Fruit fly (Drosophila melanogaster): ENCODE measurements around the gene SelR.

The SelR gene

dm6 chr3R:10862773-10863445, 5.5 kb downstream of the SelR start, which contains the start of gene CG6574 (continued):
- TF ChIP-seq CG12769 (tag; optimal IDR thresholded peaks at IDR 0.05), result peak; percentile 40
- TF ChIP-seq Ssrp (tag; optimal IDR thresholded peaks at IDR 0.05), result no peak
- no peak for TF ChIP-seq CkIIα-i1 (GFP tag; IDR thresholded peaks at IDR 0.05)
- peak; percentile 43 for TF ChIP-seq Hmr (GFP tag; optimal IDR thresholded peaks at IDR 0.05)
- no peak for TF ChIP-seq sisA (GFP tag; IDR thresholded peaks at IDR 0.05)
- TF ChIP-seq Atf-2 (GFP tag; optimal IDR thresholded peaks at IDR 0.05), result no peak
- TF ChIP-seq ci (GFP tag; IDR thresholded peaks at IDR 0.05), result peak; percentile 40; the same call in 1 of the 3 replicates
- TF ChIP-seq crc (GFP tag; optimal IDR thresholded peaks at IDR 0.05), result no peak
- peak; percentile 38 for TF ChIP-seq pzg (GFP tag; optimal IDR thresholded peaks at IDR 0.05)
- TF ChIP-seq CG4820 (GFP tag; optimal IDR thresholded peaks at IDR 0.05), result no peak
- no peak for TF ChIP-seq pan (optimal IDR thresholded peaks at IDR 0.05)
- TF ChIP-seq pan (GFP tag; optimal IDR thresholded peaks at IDR 0.05 in 1 of 2, IDR thresholded peaks at IDR 0.05 in 1 of 2), result no peak
- TF ChIP-seq fd64A (GFP tag; optimal IDR thresholded peaks at IDR 0.05), result no peak
- TF ChIP-seq CG31224 (GFP tag; IDR thresholded peaks at IDR 0.05), result no peak
- TF ChIP-seq zfh2 (GFP tag; optimal IDR thresholded peaks at IDR 0.05), result no peak
- TF ChIP-seq CG12071 (GFP tag; optimal IDR thresholded peaks at IDR 0.05), result peak; percentile 35
- TF ChIP-seq CG8388 (GFP tag; optimal IDR thresholded peaks at IDR 0.05), result no peak
- peak; percentile 32 for TF ChIP-seq sug (tag; optimal IDR thresholded peaks at IDR 0.05)
- TF ChIP-seq fu2 (GFP tag; optimal IDR thresholded peaks at IDR 0.05), result no peak
- TF ChIP-seq E2f1 (GFP tag; IDR thresholded peaks at IDR 0.05), result 0 out of 2 replicates have a peak, but pooled peaks have one; percentile 5
- TF ChIP-seq ham (GFP tag; IDR thresholded peaks at IDR 0.05), result no peak
- peak; percentile 20; the same call in 1 of the 3 replicates for TF ChIP-seq CG34422 (GFP tag; IDR thresholded peaks at IDR 0.05)
- no peak for TF ChIP-seq CG2129 (GFP tag; IDR thresholded peaks at IDR 0.05; ENCODE audit: partially characterized antibody)
- TF ChIP-seq Gug (GFP tag; IDR thresholded peaks at IDR 0.05), result no peak
- TF ChIP-seq CG14710 (tag; optimal IDR thresholded peaks at IDR 0.05), result peak; percentile 15
- no peak for TF ChIP-seq zf30C (GFP tag; optimal IDR thresholded peaks at IDR 0.05)
- TF ChIP-seq CG18599 (GFP tag; optimal IDR thresholded peaks at IDR 0.05), result peak; percentile 28
- TF ChIP-seq CG11696 (GFP tag; IDR thresholded peaks at IDR 0.05), result peak; percentile 95
- TF ChIP-seq zen2 (GFP tag; IDR thresholded peaks at IDR 0.05; ENCODE audit: partially characterized antibody), result no peak
- no peak for TF ChIP-seq CG2202 (tag; optimal IDR thresholded peaks at IDR 0.05)
- TF ChIP-seq CG4328 (GFP tag; optimal IDR thresholded peaks at IDR 0.05), result no peak
- TF ChIP-seq Doc2 (GFP tag; IDR thresholded peaks at IDR 0.05), result no peak
- peak; percentile 59; the same call in 1 of the 2 replicates for TF ChIP-seq vvl (GFP tag; IDR thresholded peaks at IDR 0.05)
- no peak for TF ChIP-seq pb (GFP tag; optimal IDR thresholded peaks at IDR 0.05)
- no peak for TF ChIP-seq NC2β (GFP tag; optimal IDR thresholded peaks at IDR 0.05)
- no peak for TF ChIP-seq YL-1 (GFP tag; optimal IDR thresholded peaks at IDR 0.05)
- TF ChIP-seq CG17328 (GFP tag; IDR thresholded peaks at IDR 0.05), result no peak
- TF ChIP-seq CG31441 (GFP tag; IDR thresholded peaks at IDR 0.05), result no peak; the same call in 1 of the 2 replicates
- no peak for TF ChIP-seq salm (tag; optimal IDR thresholded peaks at IDR 0.05)
- no peak for TF ChIP-seq ftz-f1 (GFP tag; optimal IDR thresholded peaks at IDR 0.05)
- TF ChIP-seq row (GFP tag; IDR thresholded peaks at IDR 0.05), result no peak
- TF ChIP-seq CG12299 (tag; optimal IDR thresholded peaks at IDR 0.05), result no peak
- TF ChIP-seq CG31365 (tag; optimal IDR thresholded peaks at IDR 0.05), result peak; percentile 34
- TF ChIP-seq CG5245 (GFP tag; optimal IDR thresholded peaks at IDR 0.05), result no peak
- TF ChIP-seq CG8089 (GFP tag; optimal IDR thresholded peaks at IDR 0.05), result no peak
- TF ChIP-seq org-1 (GFP tag; optimal IDR thresholded peaks at IDR 0.05), result peak; percentile 18
- TF ChIP-seq CG14014 (GFP tag; IDR thresholded peaks at IDR 0.05), result no peak
- TF ChIP-seq CHES-1-like (GFP tag; optimal IDR thresholded peaks at IDR 0.05), result no peak
- TF ChIP-seq CG16813 (GFP tag; IDR thresholded peaks at IDR 0.05; ENCODE audit: partially characterized antibody), result no peak
- TF ChIP-seq az2 (GFP tag; optimal IDR thresholded peaks at IDR 0.05), result no peak
- TF ChIP-seq CG7357 (GFP tag; IDR thresholded peaks at IDR 0.05), result no peak

Data from whole organism, embryonic.